Fruit fly (Drosophila melanogaster) whole organism, prepupa: ENCODE results near the gene CG8176.

Experiments
- Blimp-1 ChIP-seq: fragments of 200-800 bp; sonication (Bioruptor generic); optimal IDR thresholded peaks from 3 replicates; lab custom pipeline; 2017; ENCODE audit warnings: missing biosample characterization, missing genetic modification characterization, mild to moderate bottlenecking, moderate library complexity, missing genetic modification reagents
- CG10631 ChIP-seq: fragments of 200-800 bp; sonication (Bioruptor generic); optimal IDR thresholded peaks from 2 replicates; lab custom pipeline; 2016; ENCODE audit warnings: missing biosample characterization, missing genetic modification characterization
- CG10669 ChIP-seq: fragments of 200-800 bp; sonication (Bioruptor generic); optimal IDR thresholded peaks from 3 replicates; lab custom pipeline; 2018; ENCODE audit warnings: missing biosample characterization, mild to moderate bottlenecking, missing genetic modification characterization, moderate library complexity
- CG11294 ChIP-seq: fragments of 200-800 bp; sonication (Bioruptor generic); IDR thresholded peaks from 2 replicates; pipeline ENCODE4 v1.3.6; 2022; ENCODE audit warnings: missing biosample characterization, missing genetic modification characterization
- CG15336 ChIP-seq: fragments of 200-800 bp; sonication (Bioruptor generic); IDR thresholded peaks from 2 replicates; pipeline ENCODE4 v1.3.6; 2022; ENCODE audit warnings: missing biosample characterization, missing genetic modification characterization
- CG3919 ChIP-seq: fragments of 200-800 bp; sonication (Bioruptor generic); optimal IDR thresholded peaks from 3 replicates; lab custom pipeline; 2016; ENCODE audit warnings: missing biosample characterization, missing genetic modification characterization
- CG4318 ChIP-seq: fragments of 200-800 bp; sonication (Bioruptor generic); optimal IDR thresholded peaks from 3 replicates; lab custom pipeline; 2017; ENCODE audit warnings: missing biosample characterization, mild to moderate bottlenecking, missing genetic modification characterization
- CG6276 ChIP-seq: fragments of 200-800 bp; sonication (Bioruptor generic); optimal IDR thresholded peaks from 2 replicates; lab custom pipeline; 2017; ENCODE audit warnings: missing biosample characterization, mild to moderate bottlenecking, missing genetic modification characterization
- CG6808 ChIP-seq: fragments of 200-800 bp; sonication (Bioruptor generic); optimal IDR thresholded peaks from 3 replicates; lab custom pipeline; 2017; ENCODE audit warnings: missing biosample characterization, missing genetic modification characterization, mild to moderate bottlenecking, moderate library complexity, missing genetic modification reagents
- CG6854 ChIP-seq: fragments of 200-800 bp; sonication (Bioruptor generic); optimal IDR thresholded peaks from 2 replicates; lab custom pipeline; 2017; ENCODE audit warnings: missing biosample characterization, mild to moderate bottlenecking, missing genetic modification characterization
- CG7368 ChIP-seq: fragments of 200-800 bp; sonication (Bioruptor generic); optimal IDR thresholded peaks from 3 replicates; lab custom pipeline; 2016; ENCODE audit warnings: missing biosample characterization, missing genetic modification characterization
- CG8119 ChIP-seq: fragments of 200-800 bp; sonication (Bioruptor generic); IDR thresholded peaks from 3 replicates; pipeline ENCODE4 v1.3.6; 2022; ENCODE audit warnings: missing biosample characterization, missing genetic modification characterization
- CG8319 ChIP-seq: fragments of 200-800 bp; sonication (Bioruptor generic); optimal IDR thresholded peaks from 3 replicates; lab custom pipeline; 2016; ENCODE audit warnings: missing biosample characterization, missing genetic modification characterization
- CG8632 ChIP-seq: fragments of 200-800 bp; sonication (Bioruptor generic); optimal IDR thresholded peaks from 3 replicates; lab custom pipeline; 2016; ENCODE audit warnings: missing biosample characterization, missing genetic modification characterization
- CG9139 ChIP-seq: fragments of 200-800 bp; sonication (Bioruptor generic); optimal IDR thresholded peaks from 3 replicates; lab custom pipeline; 2017; ENCODE audit warnings: missing biosample characterization, mild to moderate bottlenecking, missing genetic modification characterization
- Eip75B ChIP-seq: fragments of 200-800 bp; sonication (Bioruptor generic); optimal IDR thresholded peaks from 3 replicates; lab custom pipeline; 2016; ENCODE audit warnings: missing biosample characterization, missing genetic modification characterization
- Eip93F ChIP-seq: fragments of 200-800 bp; sonication (Bioruptor generic); optimal IDR thresholded peaks from 2 replicates; lab custom pipeline; 2016; ENCODE audit warnings: missing biosample characterization, mild to moderate bottlenecking, missing genetic modification characterization
- Ets96B ChIP-seq: fragments of 200-800 bp; optimal IDR thresholded peaks from 2 replicates; lab custom pipeline; 2019; ENCODE audit warnings: missing biosample characterization, mild to moderate bottlenecking, missing genetic modification characterization, moderate library complexity
- Gug ChIP-seq: fragments of 200-800 bp; sonication (Bioruptor generic); IDR thresholded peaks from 2 replicates; pipeline ENCODE4 v1.3.6; 2022; ENCODE audit warnings: missing biosample characterization, missing genetic modification characterization
- Lpt ChIP-seq: fragments of 200-800 bp; sonication (Bioruptor generic); optimal IDR thresholded peaks from 3 replicates; lab custom pipeline; 2016; ENCODE audit warnings: missing biosample characterization, missing genetic modification characterization
- Smox ChIP-seq: fragments of 200-800 bp; sonication (Bioruptor generic); optimal IDR thresholded peaks from 3 replicates; lab custom pipeline; 2016; ENCODE audit warnings: missing biosample characterization, missing genetic modification characterization
- Sox102F ChIP-seq: fragments of 200-800 bp; sonication (Bioruptor generic); optimal IDR thresholded peaks from 2 replicates; lab custom pipeline; 2016; ENCODE audit warnings: missing biosample characterization, mild to moderate bottlenecking, missing genetic modification characterization
- Sox14 ChIP-seq: fragments of 200-800 bp; sonication (Bioruptor generic); optimal IDR thresholded peaks from 3 replicates; lab custom pipeline; 2016; ENCODE audit warnings: missing biosample characterization, missing genetic modification characterization
- achi ChIP-seq: fragments of 200-800 bp; sonication (Bioruptor generic); optimal IDR thresholded peaks from 3 replicates; lab custom pipeline; 2016; ENCODE audit warnings: missing biosample characterization, missing genetic modification characterization
- cyc ChIP-seq: fragments of 200-800 bp; sonication (Bioruptor generic); optimal IDR thresholded peaks from 3 replicates; lab custom pipeline; 2016; ENCODE audit warnings: missing biosample characterization, missing genetic modification characterization
- dac ChIP-seq: fragments of 200-800 bp; sonication (Bioruptor generic); optimal IDR thresholded peaks from 2 replicates; lab custom pipeline; 2017; ENCODE audit warnings: missing biosample characterization, mild to moderate bottlenecking, missing genetic modification characterization
- eg ChIP-seq: fragments of 200-800 bp; sonication (Bioruptor generic); IDR thresholded peaks from 3 replicates; pipeline ENCODE4 v1.3.6; 2022; ENCODE audit warnings: missing biosample characterization, missing genetic modification characterization
- esn ChIP-seq: fragments of 200-800 bp; sonication (Bioruptor generic); optimal IDR thresholded peaks from 2 replicates; lab custom pipeline; 2016; ENCODE audit warnings: missing biosample characterization, mild to moderate bottlenecking, missing genetic modification characterization, moderate library complexity
- fd85E ChIP-seq: fragments of 200-800 bp; sonication (Bioruptor generic); optimal IDR thresholded peaks from 3 replicates; lab custom pipeline; 2016; ENCODE audit warnings: missing biosample characterization, missing genetic modification characterization
- lz ChIP-seq: fragments of 200-800 bp; sonication (Bioruptor generic); optimal IDR thresholded peaks from 3 replicates; lab custom pipeline; 2016; ENCODE audit warnings: missing biosample characterization, missing genetic modification characterization
- pdm3 ChIP-seq: fragments of 200-800 bp; sonication (Bioruptor generic); optimal IDR thresholded peaks from 3 replicates; lab custom pipeline; 2016; ENCODE audit warnings: missing biosample characterization, missing genetic modification characterization
- spab ChIP-seq: fragments of 200-800 bp; sonication (Bioruptor generic); optimal IDR thresholded peaks from 2 replicates; lab custom pipeline; 2017; ENCODE audit warnings: missing biosample characterization, mild to moderate bottlenecking, missing genetic modification characterization, missing genetic modification reagents
- ss ChIP-seq, 2 experiments: fragments of 200-800 bp; sonication (Bioruptor generic); optimal IDR thresholded peaks; 2 replicates in 1 of 2; 3 replicates in 1 of 2; lab custom pipeline; 2017 to 2018; ENCODE audit warnings: mild to moderate bottlenecking in 2 of 2, missing biosample characterization in 2 of 2, missing genetic modification characterization in 2 of 2, moderate library complexity in 1 of 2
- topi ChIP-seq: fragments of 200-800 bp; sonication (Bioruptor generic); optimal IDR thresholded peaks from 3 replicates; lab custom pipeline; 2016; ENCODE audit warnings: missing biosample characterization, missing genetic modification characterization
- vri ChIP-seq: fragments of 200-800 bp; sonication (Bioruptor generic); optimal IDR thresholded peaks from 3 replicates; lab custom pipeline; 2016; ENCODE audit warnings: missing biosample characterization, mild to moderate bottlenecking, missing genetic modification characterization

CG8176 gene

dm6 chr3R:9563240-9563992 is 47.6 kb downstream of the CG8176 start, which contains the start of the genes CG9393 and Vps45 (continued):
- TF ChIP-seq Smox = no peak
- TF ChIP-seq dac (GFP tag; lab: Kevin White, UChicago) = no peak
- TF ChIP-seq CG8632 (GFP tag; lab: Kevin White, UChicago) = no peak
- TF ChIP-seq Gug (GFP tag; lab: Robert Waterston, UW) = no peak
- peak; percentile 68 for TF ChIP-seq cyc (GFP tag; lab: Kevin White, UChicago)
- TF ChIP-seq CG10631 = no peak
- TF ChIP-seq achi = no peak
- no peak for TF ChIP-seq Ets96B

- TF ChIP-seq CG9139 (GFP tag; lab: Kevin White, UChicago) = no peak
- no peak for TF ChIP-seq fd85E
- TF ChIP-seq lz (GFP tag; lab: Kevin White, UChicago) = no peak
- no peak for TF ChIP-seq topi (GFP tag; lab: Kevin White, UChicago)
- no peak for TF ChIP-seq Eip75B (GFP tag; lab: Kevin White, UChicago)
- no peak for TF ChIP-seq CG3919
- TF ChIP-seq CG6854 (GFP tag; lab: Kevin White, UChicago) = no peak
Measured at dm6 chr3R:9565895-9566294, 50.1 kb downstream of the CG8176 start, which contains the start of gene CG16789. TSS of gene CG16789 (plus strand) at chr3R:9566195.

DNA sequence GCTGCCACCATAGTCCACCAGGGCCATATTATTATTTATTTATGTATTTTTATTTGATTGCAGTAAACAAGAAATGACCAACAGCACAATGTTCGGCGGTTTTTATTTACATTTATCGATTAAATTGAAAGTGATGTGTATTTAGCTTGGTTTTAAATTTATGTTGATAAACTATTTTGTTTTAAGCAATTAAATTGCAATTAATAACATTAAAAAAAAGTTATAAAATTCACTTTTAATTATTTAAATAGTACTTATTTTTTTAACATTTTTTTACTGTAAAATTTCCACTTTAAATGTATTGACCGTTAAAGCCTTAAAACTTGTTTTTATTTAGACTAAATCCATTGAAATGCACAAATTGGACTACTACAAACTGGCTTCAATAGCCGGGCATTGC is 54.3 kb downstream of the CG8176 start, which contains the start of gene CG16790:
Gene CG16790 (minus strand): TSS at position 101 of the 400 bp plus-strand sequence.
- TF ChIP-seq CG10669 (GFP tag; lab: Kevin White, UChicago) = no peak
- no peak for TF ChIP-seq Sox102F
- TF ChIP-seq CG4318 = no peak
- TF ChIP-seq CG7368 (GFP tag; lab: Kevin White, UChicago) = no peak
- no peak for TF ChIP-seq fd85E
- no peak for TF ChIP-seq CG15336 (GFP tag; lab: Robert Waterston, UW)
- no peak for TF ChIP-seq Smox
- TF ChIP-seq CG6276 (GFP tag; lab: Kevin White, UChicago) = no peak
- TF ChIP-seq pdm3 (GFP tag; lab: Kevin White, UChicago) = no peak
- TF ChIP-seq Sox14 (GFP tag; lab: Kevin White, UChicago) = no peak
- no peak for TF ChIP-seq achi
- TF ChIP-seq Eip93F (GFP tag; lab: Kevin White, UChicago) = no peak
- TF ChIP-seq CG6854 (GFP tag; lab: Kevin White, UChicago) = no peak
- no peak for TF ChIP-seq Lpt (GFP tag; lab: Kevin White, UChicago)
- no peak for TF ChIP-seq CG8119 (GFP tag; lab: Robert Waterston, UW)
- TF ChIP-seq spab = no peak

- TF ChIP-seq CG6808 (GFP tag; lab: Kevin White, UChicago) (no peak), vri (GFP tag; lab: Kevin White, UChicago) (peak; percentile 80), CG8119 (GFP tag; lab: Robert Waterston, UW) (no peak), CG8319 (GFP tag; lab: Kevin White, UChicago) (no peak)
Measured at dm6 chr3R:9570657-9571056, 54.9 kb downstream of the CG8176 start.

DNA sequence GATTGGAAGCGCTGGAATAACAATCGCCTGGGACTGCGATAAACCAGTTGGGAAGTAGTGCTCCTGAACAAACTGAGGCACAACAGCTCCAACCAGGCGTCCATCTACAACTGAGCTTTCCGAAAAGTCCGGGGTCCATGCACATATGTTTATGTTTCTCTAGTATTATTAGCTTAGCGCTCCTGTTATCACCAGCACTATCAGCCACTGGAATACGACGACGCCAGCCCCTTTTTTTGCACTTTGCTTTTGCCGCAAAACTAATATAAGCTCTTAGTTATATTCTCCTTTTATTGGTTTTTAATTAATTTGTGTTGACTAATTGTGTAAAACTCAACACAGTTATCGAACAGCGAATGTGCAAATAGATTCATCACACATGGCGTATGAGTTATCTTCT is 55.7 kb downstream of the CG8176 start, which contains the start of gene CG9396:
Gene CG9396 (minus strand): TSS at position 101 of the 400 bp plus-strand sequence.
- TF ChIP-seq CG11294 (GFP tag; lab: Robert Waterston, UW) (no peak), eg (GFP tag; lab: Robert Waterston, UW) (no peak), Blimp-1 (GFP tag; lab: Kevin White, UChicago) (no peak), Eip75B (GFP tag; lab: Kevin White, UChicago) (no peak), ss (GFP tag; optimal IDR thresholded peaks at IDR 0.05; lab: Kevin White, UChicago) (no peak), esn (GFP tag; lab: Kevin White, UChicago) (no peak)
- TF ChIP-seq, all 60 proteins: peak for 0
